Worm (Caenorhabditis elegans): Measurements from ENCODE around the gene ZK688.12.
"Not testable (repeated sequence)": the region's sequence is repeated elsewhere in the genome, so short reads cannot be mapped to it uniquely, and the experiment has no call there.

Gene ZK688.12

ce11 chrIII:7913488-7913887 is at the start of gene ZK688.12:
ZK688.12 (minus strand) TSS chrIII:7913588.
- no peak for TF ChIP-seq mep-1 (tag; optimal IDR thresholded peaks at IDR 0.05)
- TF ChIP-seq nhr-237 (tag; optimal IDR thresholded peaks at IDR 0.05) = no peak
- TF ChIP-seq unc-39 (tag; optimal IDR thresholded peaks at IDR 0.05) = no peak
- TF ChIP-seq mab-5 (tag; optimal IDR thresholded peaks at IDR 0.05) = no peak
- TF ChIP-seq ztf-11 (tag; optimal IDR thresholded peaks at IDR 0.05) = no peak
- TF ChIP-seq ces-1 (GFP tag; optimal IDR thresholded peaks at IDR 0.05) = no peak
- TF ChIP-seq ham-2 (GFP tag; optimal IDR thresholded peaks at IDR 0.05) = no peak
- no peak for TF ChIP-seq unc-120 (tag; optimal IDR thresholded peaks at IDR 0.05; ENCODE audit: poor library complexity, severe bottlenecking)
- no peak for TF ChIP-seq sem-2 (GFP tag; optimal IDR thresholded peaks at IDR 0.05)
- TF ChIP-seq nhr-2 (tag; optimal IDR thresholded peaks at IDR 0.05) = no peak
- TF ChIP-seq blmp-1 (tag; optimal IDR thresholded peaks at IDR 0.05) = no peak
- TF ChIP-seq nhr-76 (tag; optimal IDR thresholded peaks at IDR 0.05) = no peak
- TF ChIP-seq tbx-8 (GFP tag; optimal IDR thresholded peaks at IDR 0.05) = no peak
- no peak for TF ChIP-seq unc-62 (GFP tag; optimal IDR thresholded peaks at IDR 0.05)
- TF ChIP-seq lsy-2 (tag; optimal IDR thresholded peaks at IDR 0.05) = no peak
- no peak for TF ChIP-seq ceh-39 (tag; optimal IDR thresholded peaks at IDR 0.05)
- no peak for TF ChIP-seq elt-3 (tag; optimal IDR thresholded peaks at IDR 0.05)

- TF ChIP-seq blmp-1, pha-4, nhr-2 (tag; optimal IDR thresholded peaks at IDR 0.05): not testable (repeated sequence)
These were observed 49.3 kb upstream of the ZK688.12 start, which contains the start of gene F54H12.4 for ce11 chrIII:7962641-7963040. F54H12.4 (minus strand) TSS chrIII:7962741.

DNA sequence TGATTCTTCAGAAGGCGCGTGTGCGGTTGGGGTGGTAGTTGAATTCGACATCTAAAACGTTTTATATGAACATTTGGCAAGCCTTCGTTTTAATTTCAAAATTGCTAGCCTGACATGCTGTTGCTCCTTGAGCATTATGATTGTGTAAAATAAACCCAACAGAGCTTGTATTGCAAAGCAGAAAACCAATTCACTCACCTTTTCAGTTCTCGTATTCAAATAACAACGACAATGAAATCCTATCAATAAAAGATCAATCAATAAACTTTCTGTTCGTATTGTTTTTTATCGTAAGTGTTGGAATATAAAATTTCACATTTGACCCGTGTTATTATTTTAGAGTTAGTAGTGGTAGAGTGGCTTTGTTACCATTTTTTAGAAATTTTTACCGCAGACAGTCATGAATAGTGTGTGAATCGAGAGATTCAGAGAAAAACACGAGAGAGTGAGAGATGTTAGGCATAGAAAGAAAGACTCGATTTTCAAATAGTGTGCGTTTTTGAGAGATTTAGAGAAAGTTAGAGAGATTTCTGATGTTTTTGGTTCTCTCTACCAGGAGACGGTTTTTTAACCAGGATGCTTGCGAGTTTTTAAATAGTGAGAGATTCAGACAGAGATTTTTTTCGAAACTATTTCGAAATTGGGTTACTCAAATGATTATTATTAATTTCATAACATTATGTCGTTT is 45.7 kb upstream of the ZK688.12 start, which contains the start of gene F54H12.10:
Gene F54H12.10 (minus strand): TSS at position 51 of the 688 bp plus-strand sequence.
- not testable (repeated sequence) for TF ChIP-seq snpc-4 (tag; optimal IDR thresholded peaks at IDR 0.05); drap-1 (GFP tag; optimal IDR thresholded peaks at IDR 0.05); bed-3 (GFP tag; optimal IDR thresholded peaks at IDR 0.05)

- TF ChIP-seq ztf-11 (tag; optimal IDR thresholded peaks at IDR 0.05) (no peak), pha-4 (tag; optimal IDR thresholded peaks at IDR 0.05) (peak; percentile 33), ces-1 (GFP tag; optimal IDR thresholded peaks at IDR 0.05) (peak; percentile 42)
These were observed 44.7 kb upstream of the ZK688.12 start, which contains the start of gene C29E4.11 for ce11 chrIII:7958085-7958484. C29E4.11 (minus strand) TSS chrIII:7958114.

ce11 chrIII:7956965-7957364 is 43.6 kb upstream of the ZK688.12 start, which contains the start of gene C29E4.9:
C29E4.9 (minus strand) TSS chrIII:7957065.
- TF ChIP-seq mab-5 (tag; optimal IDR thresholded peaks at IDR 0.05) (no peak), hlh-1 (tag; optimal IDR thresholded peaks at IDR 0.05) (no peak), elt-3 (tag; optimal IDR thresholded peaks at IDR 0.05) (no peak), ceh-39 (tag; optimal IDR thresholded peaks at IDR 0.05) (no peak), pha-4 (tag; optimal IDR thresholded peaks at IDR 0.05) (no peak), cnd-1 (tag; optimal IDR thresholded peaks at IDR 0.05) (no peak), flh-1 (GFP tag; optimal IDR thresholded peaks at IDR 0.05) (no peak), nhr-76 (tag; optimal IDR thresholded peaks at IDR 0.05) (no peak), ceh-83 (GFP tag; optimal IDR thresholded peaks at IDR 0.05) (no peak)

- TF ChIP-seq elt-1 (tag; optimal IDR thresholded peaks at IDR 0.05; ENCODE audit: borderline replicate concordance, insufficient read depth) = no peak
- TF ChIP-seq mls-2 (tag; optimal IDR thresholded peaks at IDR 0.05) = no peak
- TF ChIP-seq nhr-76 (tag; optimal IDR thresholded peaks at IDR 0.05) = no peak
- TF ChIP-seq mab-5 (tag; optimal IDR thresholded peaks at IDR 0.05) = no peak
- no peak for TF ChIP-seq nhr-12 (tag; optimal IDR thresholded peaks at IDR 0.05)
- no peak for TF ChIP-seq ces-1 (GFP tag; optimal IDR thresholded peaks at IDR 0.05)
- no peak for TF ChIP-seq mep-1 (tag; optimal IDR thresholded peaks at IDR 0.05)
- no peak for TF ChIP-seq unc-120 (tag; optimal IDR thresholded peaks at IDR 0.05; ENCODE audit: poor library complexity, severe bottlenecking)
- no peak for TF ChIP-seq lin-32 (GFP tag; optimal IDR thresholded peaks at IDR 0.05)
- no peak for TF ChIP-seq nhr-2 (tag; optimal IDR thresholded peaks at IDR 0.05)
- TF ChIP-seq elt-3 (tag; optimal IDR thresholded peaks at IDR 0.05) = no peak
- no peak for TF ChIP-seq cnd-1 (tag; optimal IDR thresholded peaks at IDR 0.05)
These were observed 39.8 kb upstream of the ZK688.12 start, which contains the start of gene let-754 for ce11 chrIII:7953208-7953607. let-754 (minus strand) TSS chrIII:7953308.
